Fruit fly (Drosophila melanogaster): ENCODE data around the gene noc.

Gene noc

dm6 chr2L:14490097-14491070 lies at the start of gene noc (continued):
- no peak for TF ChIP-seq ham (GFP tag; IDR thresholded peaks at IDR 0.05)
- peak; percentile 49 for TF ChIP-seq CG2875 (GFP tag; optimal IDR thresholded peaks at IDR 0.05)
- TF ChIP-seq Aef1 (GFP tag; IDR thresholded peaks at IDR 0.05) = peak; percentile 29; the same call in 1 of the 3 replicates
- TF ChIP-seq Myb (GFP tag; optimal IDR thresholded peaks at IDR 0.05) = no peak
- no peak for TF ChIP-seq az2 (GFP tag; optimal IDR thresholded peaks at IDR 0.05)
- TF ChIP-seq CG6689 (GFP tag; IDR thresholded peaks at IDR 0.05) = peak; percentile 5; the same call in 1 of the 2 replicates
- no peak for TF ChIP-seq Hr3 (GFP tag; optimal IDR thresholded peaks at IDR 0.05)
- no peak for TF ChIP-seq Sin3A (optimal IDR thresholded peaks at IDR 0.05)
- peak; percentile 41; the same call in 1 of the 2 replicates for TF ChIP-seq bowl (GFP tag; IDR thresholded peaks at IDR 0.05)
- peak; percentile 59 for TF ChIP-seq unc-4 (GFP tag; IDR thresholded peaks at IDR 0.05; ENCODE audit: partially characterized antibody)
- no peak for TF ChIP-seq CG15073 (GFP tag; optimal IDR thresholded peaks at IDR 0.05)
- peak; percentile 5 for TF ChIP-seq zen (tag; optimal IDR thresholded peaks at IDR 0.05)
- peak; percentile 64; the same call in 2 of the 3 replicates for TF ChIP-seq Opbp (GFP tag; IDR thresholded peaks at IDR 0.05; ENCODE audit: partially characterized antibody)
- peak; percentile 45 for TF ChIP-seq twi (tag; optimal IDR thresholded peaks at IDR 0.05)
- TF ChIP-seq Pdp1 (GFP tag; optimal IDR thresholded peaks at IDR 0.05) = peak; percentile 29 to 36
- TF ChIP-seq CG32532 (GFP tag; IDR thresholded peaks at IDR 0.05) = peak; percentile 36; the same call in 1 of the 2 replicates
- TF ChIP-seq cad (GFP tag; optimal IDR thresholded peaks at IDR 0.05) = peak; percentile 0
- TF ChIP-seq CG10959 (GFP tag; IDR thresholded peaks at IDR 0.05) = peak; percentile 22; the same call in 1 of the 2 replicates
- peak; percentile 40 for TF ChIP-seq CG3281 (GFP tag; optimal IDR thresholded peaks at IDR 0.05)
- no peak for TF ChIP-seq CG11398 (GFP tag; optimal IDR thresholded peaks at IDR 0.05)
- TF ChIP-seq p53 (GFP tag; optimal IDR thresholded peaks at IDR 0.05) = no peak
- TF ChIP-seq sob (GFP tag; IDR thresholded peaks at IDR 0.05) = peak; percentile 36; the same call in 1 of the 2 replicates
- peak; percentile 35 for TF ChIP-seq gcm2 (GFP tag; optimal IDR thresholded peaks at IDR 0.05)
- peak; percentile 73 for TF ChIP-seq Tbp (GFP tag; optimal IDR thresholded peaks at IDR 0.05)
- peak; percentile 11 for TF ChIP-seq CG12744 (GFP tag; optimal IDR thresholded peaks at IDR 0.05)
- TF ChIP-seq grau (tag; optimal IDR thresholded peaks at IDR 0.05) = peak; percentile 37
- TF ChIP-seq al (GFP tag; IDR thresholded peaks at IDR 0.05) = no peak
- peak; percentile 5; the same call in 1 of the 2 replicates for TF ChIP-seq HLH3B (GFP tag; IDR thresholded peaks at IDR 0.05)
- no peak for TF ChIP-seq Sox100B (GFP tag; optimal IDR thresholded peaks at IDR 0.05)
- TF ChIP-seq ems (GFP tag; optimal IDR thresholded peaks at IDR 0.05) = peak; percentile 2
- peak; percentile 47 for TF ChIP-seq nerfin-1 (tag; optimal IDR thresholded peaks at IDR 0.05)
- peak; percentile 38 for TF ChIP-seq CG6813 (GFP tag; optimal IDR thresholded peaks at IDR 0.05)
- peak; percentile 55 for TF ChIP-seq CG13287 (GFP tag; IDR thresholded peaks at IDR 0.05; ENCODE audit: partially characterized antibody)
- TF ChIP-seq CG18011 (GFP tag; optimal IDR thresholded peaks at IDR 0.05) = no peak
- peak; percentile 94 for TF ChIP-seq scrt (GFP tag; optimal IDR thresholded peaks at IDR 0.05)
- peak; percentile 31 for TF ChIP-seq kah (GFP tag; optimal IDR thresholded peaks at IDR 0.05)
- peak; percentile 44; the same call in 1 of the 2 replicates for TF ChIP-seq hbn (GFP tag; IDR thresholded peaks at IDR 0.05; ENCODE audit: partially characterized antibody)
- TF ChIP-seq ap (GFP tag; IDR thresholded peaks at IDR 0.05) = no peak; the same call in 1 of the 2 replicates
- peak; percentile 74; the same call in 1 of the 2 replicates for TF ChIP-seq sna (GFP tag; IDR thresholded peaks at IDR 0.05; ENCODE audit: partially characterized antibody)
- peak; percentile 54; the same call in 2 of the 3 replicates for TF ChIP-seq Doc3 (GFP tag; IDR thresholded peaks at IDR 0.05; ENCODE audit: partially characterized antibody)
- TF ChIP-seq Dad (GFP tag; optimal IDR thresholded peaks at IDR 0.05) = peak; percentile 32
- no peak for TF ChIP-seq Poxn (GFP tag; IDR thresholded peaks at IDR 0.05)
- peak; percentile 13 for TF ChIP-seq CG9876 (GFP tag; optimal IDR thresholded peaks at IDR 0.05)
- no peak for TF ChIP-seq toy (GFP tag; IDR thresholded peaks at IDR 0.05)
- TF ChIP-seq CG14710 (tag; optimal IDR thresholded peaks at IDR 0.05) = peak; percentile 8
- no peak for TF ChIP-seq prd (optimal IDR thresholded peaks at IDR 0.05)
- TF ChIP-seq prd (GFP tag; IDR thresholded peaks at IDR 0.05) = peak; percentile 43; the same call in 2 of the 3 replicates
- TF ChIP-seq chinmo (GFP tag; IDR thresholded peaks at IDR 0.05; ENCODE audit: partially characterized antibody) = peak; percentile 100

All from whole organism, embryonic.